Worm (Caenorhabditis elegans): ENCODE measurements around the gene ghi-1.

The ghi-1 gene

DNA sequence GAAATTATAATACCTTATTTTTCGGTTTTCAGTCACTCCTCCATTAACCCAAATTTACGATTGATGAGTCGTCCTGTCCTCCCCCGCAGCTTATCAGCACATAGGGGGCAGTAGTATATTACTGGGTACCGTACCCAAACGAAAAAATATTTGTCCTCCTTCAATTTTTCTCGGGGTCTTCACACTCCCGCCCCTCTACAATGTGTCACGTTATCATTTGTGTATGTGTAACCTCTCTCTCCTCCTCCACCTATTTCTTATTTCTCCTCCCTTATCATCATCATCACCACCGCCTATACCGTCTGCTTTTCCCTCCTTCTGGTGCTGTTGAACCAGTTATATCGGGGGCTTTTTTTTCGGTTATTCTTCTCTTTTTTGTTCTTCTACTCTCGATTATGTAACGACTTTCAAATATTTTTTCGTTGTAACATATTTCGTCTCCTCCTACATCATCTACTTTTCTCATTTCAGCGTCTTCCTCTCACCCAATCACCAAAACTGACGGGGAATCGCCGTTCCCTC is at the start of gene ghi-1:
TSS of gene ghi-1 (plus strand) at position 472 of the 522 bp plus-strand sequence.
- no peak for TF ChIP-seq ztf-1 (GFP tag; conservative IDR thresholded peaks at IDR 0.05)
- peak; percentile 19 for TF ChIP-seq sma-9 (GFP tag; optimal IDR thresholded peaks at IDR 0.05)
- no peak for TF ChIP-seq sma-9 (tag; optimal IDR thresholded peaks at IDR 0.05)
- no peak for TF ChIP-seq nhr-6 (tag; optimal IDR thresholded peaks at IDR 0.05)
- TF ChIP-seq sma-3 (GFP tag; optimal IDR thresholded peaks at IDR 0.05): peak; percentile 8
- peak; percentile 11 for TF ChIP-seq nhr-25 (tag; optimal IDR thresholded peaks at IDR 0.05)
- TF ChIP-seq fos-1 (tag; optimal IDR thresholded peaks at IDR 0.05): peak; percentile 54
- no peak for TF ChIP-seq blmp-1 (tag; optimal IDR thresholded peaks at IDR 0.05; ENCODE audit: insufficient read depth)

DNA sequence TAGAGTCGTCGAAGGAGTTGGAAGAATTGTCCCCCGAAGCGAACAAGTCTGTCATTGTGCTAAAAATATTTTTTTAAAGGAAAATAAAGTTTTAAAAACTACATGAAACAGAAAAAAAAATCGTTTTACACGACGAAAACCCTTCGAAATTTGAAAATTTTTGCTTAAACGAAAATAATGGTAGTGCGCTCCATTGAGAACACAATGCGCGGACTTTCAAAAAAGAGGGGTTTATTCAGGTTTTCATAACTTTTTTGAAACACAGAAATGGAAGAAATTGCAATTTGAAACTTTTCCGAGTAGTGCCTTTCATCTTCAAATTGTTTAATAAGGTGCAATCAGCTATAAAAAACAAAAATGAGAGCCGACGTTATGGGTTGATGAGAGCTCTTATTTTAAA is 46.8 kb upstream of the ghi-1 start, which contains the start of gene npp-5:
TSS of gene npp-5 (minus strand) at position 59 of the 400 bp plus-strand sequence.
- TF ChIP-seq nhr-237 (tag; optimal IDR thresholded peaks at IDR 0.05): no peak
- TF ChIP-seq peb-1 (tag; optimal IDR thresholded peaks at IDR 0.05): no peak
- TF ChIP-seq unc-39 (tag; optimal IDR thresholded peaks at IDR 0.05): no peak
- TF ChIP-seq lsy-2 (tag; optimal IDR thresholded peaks at IDR 0.05): peak in 1 of 2 experiments; percentile 52
- no peak for TF ChIP-seq skn-1 (tag; optimal IDR thresholded peaks at IDR 0.05)
- no peak for TF ChIP-seq elt-1 (tag; optimal IDR thresholded peaks at IDR 0.05)
- peak; percentile 75 for TF ChIP-seq unc-55 (GFP tag; optimal IDR thresholded peaks at IDR 0.05)
- TF ChIP-seq lin-11 (tag; optimal IDR thresholded peaks at IDR 0.05): no peak
- TF ChIP-seq gmeb-1 (tag; optimal IDR thresholded peaks at IDR 0.05): peak; percentile 93
- TF ChIP-seq ama-1 (optimal IDR thresholded peaks at IDR 0.05): no peak
- TF ChIP-seq C34F6.9 (tag; optimal IDR thresholded peaks at IDR 0.05): peak; percentile 50
- no peak for TF ChIP-seq fos-1 (tag; optimal IDR thresholded peaks at IDR 0.05)
- TF ChIP-seq aly-2 (tag; optimal IDR thresholded peaks at IDR 0.05): no peak
- no peak for TF ChIP-seq Y55F3AM.14 (GFP tag; optimal IDR thresholded peaks at IDR 0.05)
- no peak for TF ChIP-seq nhr-6 (tag; optimal IDR thresholded peaks at IDR 0.05)
- TF ChIP-seq lin-13 (GFP tag; optimal IDR thresholded peaks at IDR 0.05): no peak
- TF ChIP-seq sma-3 (GFP tag; optimal IDR thresholded peaks at IDR 0.05): no peak
- peak; percentile 25 for TF ChIP-seq crh-2 (tag; optimal IDR thresholded peaks at IDR 0.05)

DNA sequence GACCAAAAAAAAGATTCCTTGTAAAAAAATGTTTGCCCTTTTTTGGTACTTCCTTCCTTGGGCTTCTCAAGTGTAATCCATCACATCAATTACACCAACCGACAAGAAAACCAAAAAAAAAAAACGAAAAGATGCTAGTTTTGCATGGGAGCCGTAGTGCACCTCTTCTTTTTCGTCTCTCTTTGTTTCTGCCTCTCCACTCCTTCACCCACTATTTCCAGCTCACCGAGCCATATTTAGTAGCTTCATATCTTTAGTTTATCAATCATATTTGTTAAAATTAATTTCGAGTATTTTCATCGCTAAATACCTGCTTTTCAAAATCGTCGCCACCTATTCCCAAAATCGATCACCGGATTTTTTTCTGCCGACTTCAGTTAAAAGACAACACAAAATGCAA is 45.8 kb upstream of the ghi-1 start, which contains the start of gene F07A11.4:
TSS of gene F07A11.4 (plus strand) at position 301 of the 400 bp plus-strand sequence.
- TF ChIP-seq nhr-21 (tag; optimal IDR thresholded peaks at IDR 0.05) (no peak), unc-55 (GFP tag; optimal IDR thresholded peaks at IDR 0.05) (peak; percentile 12)

DNA sequence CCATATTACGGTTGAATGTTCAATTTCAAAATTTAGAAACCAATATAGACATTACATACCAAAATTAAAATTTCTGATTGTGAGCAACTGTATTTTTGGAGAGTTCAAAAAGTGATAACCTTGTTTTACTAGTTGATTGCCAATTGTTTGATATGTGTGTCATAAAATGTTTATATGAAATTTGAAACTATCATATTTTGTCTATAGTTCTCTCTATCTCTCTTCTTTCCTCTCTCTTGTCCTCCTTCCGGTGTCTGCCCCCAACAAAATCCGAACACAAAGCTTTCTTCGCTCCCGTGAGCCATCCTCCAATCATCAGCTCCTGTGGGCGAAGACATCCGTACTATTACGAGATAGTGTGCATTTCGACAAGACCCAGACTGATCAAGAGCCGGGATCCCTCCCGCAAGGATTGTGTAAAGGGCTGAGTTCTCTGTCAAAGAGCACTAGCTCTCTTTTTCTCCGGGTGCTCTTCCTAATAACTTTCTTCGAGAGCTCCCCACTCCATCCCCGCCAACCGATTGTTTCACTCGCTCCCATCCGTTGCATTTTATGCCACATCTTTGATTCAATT is 44.1 kb upstream of the ghi-1 start:
- TF ChIP-seq nhr-129 (tag; optimal IDR thresholded peaks at IDR 0.05): peak; percentile 40
- peak; percentile 23 for TF ChIP-seq C34F6.9 (tag; optimal IDR thresholded peaks at IDR 0.05)
- peak; percentile 10 for TF ChIP-seq sma-9 (GFP tag; optimal IDR thresholded peaks at IDR 0.05)
- TF ChIP-seq sma-9 (tag; optimal IDR thresholded peaks at IDR 0.05): no peak
- TF ChIP-seq ama-1 (optimal IDR thresholded peaks at IDR 0.05): no peak
- TF ChIP-seq F13H6.1 (tag; optimal IDR thresholded peaks at IDR 0.05): peak; percentile 58

DNA sequence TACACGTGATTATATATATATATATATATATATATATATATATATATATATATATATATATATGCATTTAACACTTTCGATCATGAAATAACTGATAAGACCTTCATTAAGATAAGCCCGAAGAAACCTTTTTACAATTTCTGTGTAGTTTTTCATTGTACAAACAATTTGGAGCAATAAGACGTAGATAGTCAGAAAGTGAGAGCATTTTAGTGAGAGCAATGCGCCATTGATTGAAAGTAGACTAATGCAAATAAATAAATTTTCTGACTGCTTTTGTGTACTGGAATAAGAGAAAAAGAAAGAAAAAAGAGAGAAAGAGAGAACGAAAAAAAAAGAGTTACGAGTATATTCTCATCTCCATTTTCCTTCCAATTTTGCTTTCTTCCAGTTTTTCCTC is 41.9 kb upstream of the ghi-1 start:
- TF ChIP-seq alr-1 (tag; optimal IDR thresholded peaks at IDR 0.05) (no peak), crh-2 (tag; optimal IDR thresholded peaks at IDR 0.05) (peak; percentile 3), sma-9 (GFP tag; optimal IDR thresholded peaks at IDR 0.05) (peak; percentile 12), sma-9 (tag; optimal IDR thresholded peaks at IDR 0.05) (no peak), dmd-4 (tag; optimal IDR thresholded peaks at IDR 0.05) (no peak), sma-3 (GFP tag; optimal IDR thresholded peaks at IDR 0.05) (no peak), ama-1 (optimal IDR thresholded peaks at IDR 0.05) (no peak), nhr-11 (tag; optimal IDR thresholded peaks at IDR 0.05) (no peak), nhr-6 (tag; optimal IDR thresholded peaks at IDR 0.05) (no peak), mbf-1 (tag; optimal IDR thresholded peaks at IDR 0.05) (no peak), lin-13 (GFP tag; optimal IDR thresholded peaks at IDR 0.05) (no peak), Y55F3AM.14 (GFP tag; optimal IDR thresholded peaks at IDR 0.05) (no peak), nhr-21 (tag; optimal IDR thresholded peaks at IDR 0.05) (no peak), lin-11 (tag; optimal IDR thresholded peaks at IDR 0.05) (no peak), unc-55 (GFP tag; optimal IDR thresholded peaks at IDR 0.05) (peak; percentile 68), nhr-12 (tag; optimal IDR thresholded peaks at IDR 0.05) (no peak), C34F6.9 (tag; optimal IDR thresholded peaks at IDR 0.05) (no peak), fos-1 (tag; optimal IDR thresholded peaks at IDR 0.05) (peak; percentile 63)

Measured in whole organism, L2 larva.